Fruit fly (Drosophila melanogaster) whole organism, pupa: ENCODE data around the gene CrebB.

ENCODE experiments used
- CG10348 ChIP-seq: fragments of 200-800 bp; sonication (Bioruptor generic); IDR thresholded peaks from 2 replicates; pipeline ENCODE4 v1.3.6; 2022; ENCODE audit warnings: missing biosample characterization, missing genetic modification characterization
- CG12605 ChIP-seq: fragments of 200-800 bp; sonication (Bioruptor generic); IDR thresholded peaks from 2 replicates; pipeline ENCODE4 v1.3.6; 2022; ENCODE audit warnings: missing biosample characterization, missing genetic modification characterization
- CG13204 ChIP-seq: fragments of 200-800 bp; sonication (Bioruptor generic); optimal IDR thresholded peaks from 2 replicates; lab custom pipeline; 2018; ENCODE audit warnings: missing biosample characterization, mild to moderate bottlenecking, missing genetic modification characterization, moderate library complexity
- CG14655 ChIP-seq: fragments of 200-800 bp; sonication (Bioruptor generic); optimal IDR thresholded peaks from 3 replicates; lab custom pipeline; 2017; ENCODE audit warnings: mild to moderate bottlenecking, missing biosample characterization, missing genetic modification reagents, missing genetic modification characterization
- CG15710 ChIP-seq: fragments of 200-800 bp; sonication (Bioruptor generic); optimal IDR thresholded peaks from 2 replicates; lab custom pipeline; 2018; ENCODE audit warnings: missing biosample characterization, mild to moderate bottlenecking, missing genetic modification characterization, moderate library complexity
- CG17806 ChIP-seq: fragments of 200-800 bp; sonication (Bioruptor generic); optimal IDR thresholded peaks from 2 replicates; lab custom pipeline; 2018; ENCODE audit warnings: missing biosample characterization, mild to moderate bottlenecking, missing genetic modification characterization, moderate library complexity
- CG32121 ChIP-seq: fragments of 200-800 bp; sonication (Bioruptor generic); IDR thresholded peaks from 2 replicates; pipeline ENCODE4 v1.3.6; 2022; ENCODE audit warnings: missing biosample characterization, missing genetic modification characterization
- CG34367 ChIP-seq: fragments of 200-800 bp; sonication (Bioruptor generic); optimal IDR thresholded peaks from 2 replicates; lab custom pipeline; 2018; ENCODE audit warnings: missing biosample characterization, mild to moderate bottlenecking, missing genetic modification characterization
- CG4496 ChIP-seq: fragments of 200-800 bp; sonication (Bioruptor generic); IDR thresholded peaks from 3 replicates; pipeline ENCODE4 v1.3.6; 2022; ENCODE audit warnings: missing biosample characterization, missing genetic modification characterization
- CG8159 ChIP-seq: fragments of 200-800 bp; sonication (Bioruptor generic); optimal IDR thresholded peaks from 3 replicates; lab custom pipeline; 2018; ENCODE audit warnings: missing biosample characterization, mild to moderate bottlenecking, missing genetic modification characterization, moderate library complexity
- CG8301 ChIP-seq: fragments of 200-800 bp; sonication (Bioruptor generic); optimal IDR thresholded peaks from 2 replicates; lab custom pipeline; 2018; ENCODE audit warnings: missing biosample characterization, mild to moderate bottlenecking, missing genetic modification characterization
- CG9948 ChIP-seq: fragments of 200-800 bp; sonication (Bioruptor generic); optimal IDR thresholded peaks from 2 replicates; lab custom pipeline; 2018; ENCODE audit warnings: missing biosample characterization, mild to moderate bottlenecking, missing genetic modification characterization, moderate library complexity
- D1 ChIP-seq: fragments of 200-800 bp; sonication (Bioruptor generic); optimal IDR thresholded peaks from 2 replicates; lab custom pipeline; 2018; ENCODE audit warnings: missing biosample characterization, mild to moderate bottlenecking, missing genetic modification characterization, moderate library complexity
- EcR ChIP-seq: fragments of 200-800 bp; sonication (Bioruptor generic); optimal IDR thresholded peaks from 3 replicates; lab custom pipeline; 2019; ENCODE audit warnings: missing biosample characterization, missing genetic modification characterization, mild to moderate bottlenecking, moderate library complexity, missing genetic modification reagents
- Ets98B ChIP-seq: fragments of 200-800 bp; sonication (Bioruptor generic); IDR thresholded peaks from 2 replicates; pipeline ENCODE4 v1.3.6; 2022; ENCODE audit warnings: missing biosample characterization, missing genetic modification characterization
- Pif1A ChIP-seq: fragments of 200-800 bp; sonication (Bioruptor generic); optimal IDR thresholded peaks from 3 replicates; lab custom pipeline; 2016; ENCODE audit warnings: missing biosample characterization, missing genetic modification characterization
- Pif1B ChIP-seq: fragments of 200-800 bp; sonication (Bioruptor generic); optimal IDR thresholded peaks from 3 replicates; lab custom pipeline; 2016; ENCODE audit warnings: missing biosample characterization, missing genetic modification characterization
- Snoo ChIP-seq: fragments of 200-800 bp; sonication (Bioruptor generic); optimal IDR thresholded peaks from 3 replicates; lab custom pipeline; 2017; ENCODE audit warnings: missing biosample characterization, mild to moderate bottlenecking, missing genetic modification characterization, inconsistent platforms
- fd96Ca ChIP-seq: fragments of 200-800 bp; sonication (Bioruptor generic); IDR thresholded peaks from 3 replicates; pipeline ENCODE4 v1.3.6; 2022; ENCODE audit warnings: missing biosample characterization, missing genetic modification characterization
- gl ChIP-seq: fragments of 200-800 bp; sonication (Bioruptor generic); optimal IDR thresholded peaks from 2 replicates; lab custom pipeline; 2018; ENCODE audit warnings: missing biosample characterization, mild to moderate bottlenecking, missing genetic modification characterization
- rn ChIP-seq: fragments of 200-800 bp; sonication (Bioruptor generic); IDR thresholded peaks from 2 replicates; pipeline ENCODE4 v1.3.6; 2022; ENCODE audit warnings: missing biosample characterization, missing genetic modification characterization

CrebB gene

dm6 chrX:18366033-18366850 is at the start of gene CrebB:
TSS of gene CrebB (plus strand) at chrX:18366357.
- TF ChIP-seq CG10348 (GFP tag; lab: Robert Waterston, UW) (no peak), fd96Ca (GFP tag; lab: Robert Waterston, UW) (peak; percentile 40; the same call in 1 of the 3 replicates), Snoo (tag; lab: Kevin White, UChicago) (peak; percentile 26), CG4496 (GFP tag; lab: Robert Waterston, UW) (peak; percentile 71), Ets98B (GFP tag; lab: Robert Waterston, UW) (peak; percentile 60), CG12605 (GFP tag; lab: Robert Waterston, UW) (peak; percentile 14; the same call in 1 of the 2 replicates), CG8301 (tag; lab: Kevin White, UChicago) (peak; percentile 16), gl (peak; percentile 9), CG8159 (tag; lab: Kevin White, UChicago) (peak; percentile 51), CG14655 (GFP tag; lab: Kevin White, UChicago) (peak; percentile 52), CG9948 (tag; lab: Kevin White, UChicago) (no peak), Pif1B (GFP tag; lab: Kevin White, UChicago) (no peak), CG17806 (tag; lab: Kevin White, UChicago) (peak; percentile 5), CG34367 (peak; percentile 10), CG13204 (peak; percentile 29), Pif1A (GFP tag; lab: Kevin White, UChicago) (peak; percentile 48), D1 (tag; lab: Kevin White, UChicago) (peak; percentile 0), CG32121 (GFP tag; lab: Robert Waterston, UW) (peak; percentile 66), rn (GFP tag; lab: Robert Waterston, UW) (no peak), EcR (peak; percentile 87), CG15710 (tag; lab: Kevin White, UChicago) (peak; percentile 13)

dm6 chrX:18319912-18320520 is 46.1 kb upstream of the CrebB start:
- TF ChIP-seq CG14655 (GFP tag; lab: Kevin White, UChicago): peak; percentile 41
- TF ChIP-seq CG8301 (tag; lab: Kevin White, UChicago): no peak
- no peak for TF ChIP-seq CG34367
- no peak for TF ChIP-seq Snoo (tag; lab: Kevin White, UChicago)
- TF ChIP-seq CG17806 (tag; lab: Kevin White, UChicago): no peak
- TF ChIP-seq CG4496 (GFP tag; lab: Robert Waterston, UW): peak; percentile 46; the same call in 1 of the 3 replicates
- peak; percentile 16; the same call in 1 of the 3 replicates for TF ChIP-seq fd96Ca (GFP tag; lab: Robert Waterston, UW)
- TF ChIP-seq Pif1B (GFP tag; lab: Kevin White, UChicago): no peak
- no peak for TF ChIP-seq CG9948 (tag; lab: Kevin White, UChicago)
- TF ChIP-seq EcR: no peak
- TF ChIP-seq CG15710 (tag; lab: Kevin White, UChicago): no peak
- TF ChIP-seq CG8159 (tag; lab: Kevin White, UChicago): no peak
- TF ChIP-seq rn (GFP tag; lab: Robert Waterston, UW): no peak
- no peak for TF ChIP-seq CG10348 (GFP tag; lab: Robert Waterston, UW)

dm6 chrX:18320825-18321224 is 45.3 kb upstream of the CrebB start, which contains the start of gene CG6023:
TSS of gene CG6023 (minus strand) at chrX:18321193.
- TF ChIP-seq CG8301 (tag; lab: Kevin White, UChicago) (no peak), CG4496 (GFP tag; lab: Robert Waterston, UW) (0 out of 3 replicates have a peak, but pooled peaks have one; percentile 24)

DNA sequence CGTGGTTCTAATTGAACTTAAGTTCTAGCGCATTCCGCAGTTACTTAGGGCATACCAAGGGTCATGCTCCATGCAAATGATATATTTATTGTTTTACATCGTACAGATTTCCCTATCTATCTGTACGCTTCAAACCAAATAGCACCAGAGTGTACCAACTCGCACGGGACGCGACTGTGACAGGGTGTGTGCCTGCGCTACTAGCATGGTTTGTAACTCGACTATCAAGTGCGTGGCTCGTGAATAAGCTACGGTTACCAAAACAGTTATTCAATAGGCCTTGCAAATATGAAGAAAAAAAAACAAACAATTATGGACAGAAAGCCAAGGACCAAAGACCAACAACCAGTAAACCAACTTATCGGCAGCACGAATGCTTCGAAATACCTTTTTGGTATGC is 44.8 kb upstream of the CrebB start:
- TF ChIP-seq Snoo (tag; lab: Kevin White, UChicago): no peak
- TF ChIP-seq CG8159 (tag; lab: Kevin White, UChicago): no peak
- TF ChIP-seq rn (GFP tag; lab: Robert Waterston, UW): no peak

DNA sequence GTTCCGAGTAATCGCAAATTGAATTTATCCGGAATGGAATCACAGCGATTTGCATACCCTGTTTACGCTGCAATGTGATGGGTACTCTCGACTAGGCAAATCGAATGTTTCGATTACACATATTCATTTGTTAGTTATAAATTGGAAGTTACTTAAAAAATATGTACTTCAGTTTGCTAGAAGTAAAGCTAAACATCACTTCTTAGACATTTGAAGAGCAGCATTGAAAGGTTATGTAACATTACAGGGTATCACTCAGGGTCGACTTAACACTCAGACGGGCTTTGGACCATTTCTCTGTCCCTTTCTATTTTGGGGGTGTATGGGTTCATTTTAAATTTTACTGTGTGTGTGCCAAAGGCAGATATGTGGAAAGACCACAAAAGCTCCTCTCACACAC is 25.1 kb upstream of the CrebB start:
- TF ChIP-seq CG8159 (tag; lab: Kevin White, UChicago): peak; percentile 19
- no peak for TF ChIP-seq CG34367
- no peak for TF ChIP-seq D1 (tag; lab: Kevin White, UChicago)
- TF ChIP-seq CG8301 (tag; lab: Kevin White, UChicago): no peak
- no peak for TF ChIP-seq CG9948 (tag; lab: Kevin White, UChicago)
- no peak for TF ChIP-seq rn (GFP tag; lab: Robert Waterston, UW)

DNA sequence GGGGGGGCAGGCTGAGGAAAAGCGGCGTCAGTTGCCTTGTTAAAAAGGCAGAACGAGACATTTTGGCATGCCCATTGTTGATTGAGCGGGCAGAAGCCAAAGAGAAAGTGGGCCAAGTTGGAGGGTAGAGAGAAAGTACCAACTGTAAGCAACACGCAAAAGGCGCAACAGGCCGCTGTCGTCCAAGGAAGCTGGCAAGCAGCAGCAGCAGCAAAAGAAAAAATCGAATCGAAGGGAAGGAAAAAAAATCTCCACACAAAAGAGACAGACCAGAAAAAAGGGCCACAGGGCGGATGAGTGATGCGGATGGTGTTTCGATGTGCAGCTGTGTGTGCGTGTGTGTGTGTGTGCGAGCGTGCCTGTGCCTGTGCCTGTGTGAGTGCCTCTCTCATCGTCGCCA is 18.5 kb upstream of the CrebB start:
- TF ChIP-seq rn (GFP tag; lab: Robert Waterston, UW) (no peak), gl (no peak), CG34367 (no peak), CG10348 (GFP tag; lab: Robert Waterston, UW) (no peak), Snoo (tag; lab: Kevin White, UChicago) (no peak), CG17806 (tag; lab: Kevin White, UChicago) (no peak), Pif1B (GFP tag; lab: Kevin White, UChicago) (no peak), CG9948 (tag; lab: Kevin White, UChicago) (no peak), CG8301 (tag; lab: Kevin White, UChicago) (no peak), CG15710 (tag; lab: Kevin White, UChicago) (no peak), CG14655 (GFP tag; lab: Kevin White, UChicago) (no peak), Ets98B (GFP tag; lab: Robert Waterston, UW) (no peak), Pif1A (GFP tag; lab: Kevin White, UChicago) (no peak), CG4496 (GFP tag; lab: Robert Waterston, UW) (no peak)
